Fruit fly (Drosophila melanogaster): ENCODE data around the gene CG42655.

- no peak for TF ChIP-seq CG10321 (GFP tag; IDR thresholded peaks at IDR 0.05)
- TF ChIP-seq bbx (GFP tag; IDR thresholded peaks at IDR 0.05; ENCODE audit: partially characterized antibody), result no peak
- TF ChIP-seq CG7786 (GFP tag; optimal IDR thresholded peaks at IDR 0.05), result no peak
- TF ChIP-seq nmo (GFP tag; optimal IDR thresholded peaks at IDR 0.05), result no peak
- no peak for TF ChIP-seq vnd (GFP tag; IDR thresholded peaks at IDR 0.05; ENCODE audit: partially characterized antibody)
- no peak for TF ChIP-seq lov (optimal IDR thresholded peaks at IDR 0.05)
- TF ChIP-seq lov (GFP tag; IDR thresholded peaks at IDR 0.05), result no peak
- TF ChIP-seq Jarid2 (GFP tag; optimal IDR thresholded peaks at IDR 0.05), result no peak
- TF ChIP-seq gcm (GFP tag; optimal IDR thresholded peaks at IDR 0.05), result no peak
- TF ChIP-seq Nf-YB (GFP tag; optimal IDR thresholded peaks at IDR 0.05), result no peak
- no peak for TF ChIP-seq bigmax (GFP tag; optimal IDR thresholded peaks at IDR 0.05)
- TF ChIP-seq ap (GFP tag; IDR thresholded peaks at IDR 0.05), result no peak
- TF ChIP-seq Taf1 (GFP tag; IDR thresholded peaks at IDR 0.05), result no peak
Observed at dm6 chr3L:19904411-19905135, 48.9 kb downstream of the CG42655 start.
